Worm (Caenorhabditis elegans): Measurements from ENCODE around the gene srsx-24.

DNA sequence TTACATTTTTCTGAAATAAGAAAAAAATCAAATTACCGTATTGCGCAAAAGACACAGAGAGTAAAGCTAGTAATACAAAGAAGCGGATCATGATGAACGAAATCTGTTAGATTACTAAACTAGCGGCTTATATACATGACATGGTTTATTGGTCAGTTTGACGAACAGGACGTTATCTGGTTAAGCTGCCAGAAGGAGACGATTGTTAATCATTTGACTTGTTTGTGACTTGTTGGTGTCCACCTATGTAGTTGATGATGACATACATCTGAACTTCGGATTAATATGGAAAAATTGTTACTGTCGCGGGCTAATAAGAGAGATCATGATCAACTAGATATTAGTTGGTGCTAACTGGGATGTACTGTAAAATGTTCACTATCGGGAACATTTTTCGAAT lies 20.8 kb upstream of the srsx-24 start, which contains the start of gene cnc-9:
- TF ChIP-seq skn-1 (tag; optimal IDR thresholded peaks at IDR 0.05) (no peak), snpc-4 (tag; optimal IDR thresholded peaks at IDR 0.05) (no peak), nhr-11 (tag; optimal IDR thresholded peaks at IDR 0.05) (no peak), unc-39 (tag; optimal IDR thresholded peaks at IDR 0.05) (no peak), tbx-2 (tag; optimal IDR thresholded peaks at IDR 0.05) (no peak), eor-1 (tag; optimal IDR thresholded peaks at IDR 0.05) (no peak), nhr-76 (tag; optimal IDR thresholded peaks at IDR 0.05) (no peak), ceh-16 (tag; optimal IDR thresholded peaks at IDR 0.05) (no peak), ztf-11 (tag; optimal IDR thresholded peaks at IDR 0.05) (no peak)

All from whole organism, L3 larva.